Worm (Caenorhabditis elegans) whole organism, dauer: ENCODE data around the gene ZK154.5.

Experiments
- unc-62 ChIP-seq: sonication (generic microtip); optimal IDR thresholded peaks from 2 replicates; lab custom pipeline; 2017; ENCODE audit warnings: missing biosample characterization, missing genetic modification reagents, missing genetic modification characterization

Gene ZK154.5

ce11 chrX:7787885-7788353 is at the start of gene ZK154.5:
Gene ZK154.5, minus strand, starts transcription at chrX:7787935.
- TF ChIP-seq unc-62 = no peak

- TF ChIP-seq unc-62 = no peak
Measured at ce11 chrX:7834117-7834516, 46.4 kb upstream of the ZK154.5 start, which contains the start of gene sul-3. Gene sul-3, minus strand, starts transcription at chrX:7834217.

- TF ChIP-seq unc-62 = no peak
Measured at ce11 chrX:7827989-7828388, 40.3 kb upstream of the ZK154.5 start.

- TF ChIP-seq unc-62 = no peak
Measured at ce11 chrX:7826590-7827260, 39.0 kb upstream of the ZK154.5 start.

ce11 chrX:7825707-7826106 is 38.0 kb upstream of the ZK154.5 start:
- TF ChIP-seq unc-62 = no peak

ce11 chrX:7823108-7823704 is 35.5 kb upstream of the ZK154.5 start, which contains the start of gene eef-1A.2:
Gene eef-1A.2, plus strand, starts transcription at chrX:7823654.
- no peak for TF ChIP-seq unc-62

ce11 chrX:7817555-7817954 is 29.8 kb upstream of the ZK154.5 start:
- no peak for TF ChIP-seq unc-62

ce11 chrX:7816434-7816974 is 28.8 kb upstream of the ZK154.5 start, which contains the start of the genes sek-1 and R03G5.6:
Gene sek-1, plus strand, starts transcription at chrX:7816734.
Gene R03G5.6, minus strand, starts transcription at chrX:7816924.
- TF ChIP-seq unc-62 = no peak

ce11 chrX:7815230-7815629 is 27.5 kb upstream of the ZK154.5 start:
- no peak for TF ChIP-seq unc-62

- TF ChIP-seq unc-62 = no peak
Measured at ce11 chrX:7814747-7815146, 27.0 kb upstream of the ZK154.5 start.

- TF ChIP-seq unc-62 = no peak
Measured at ce11 chrX:7810991-7811390, 23.3 kb upstream of the ZK154.5 start.

- no peak for TF ChIP-seq unc-62
Measured at ce11 chrX:7809352-7810196, 21.8 kb upstream of the ZK154.5 start.

- no peak for TF ChIP-seq unc-62
Measured at ce11 chrX:7808388-7808787, 20.7 kb upstream of the ZK154.5 start.

- TF ChIP-seq unc-62 = no peak
Measured at ce11 chrX:7800370-7800769, 12.6 kb upstream of the ZK154.5 start.

- no peak for TF ChIP-seq unc-62
Measured at ce11 chrX:7799680-7800079, 11.9 kb upstream of the ZK154.5 start, which contains the start of gene gpx-7. Gene gpx-7, minus strand, starts transcription at chrX:7799780.

ce11 chrX:7798248-7799020 is 10.7 kb upstream of the ZK154.5 start, which contains the start of gene adm-4:
Gene adm-4, minus strand, starts transcription at chrX:7798298.
- TF ChIP-seq unc-62 = no peak
